Fruit fly (Drosophila melanogaster): Measurements from ENCODE around the gene CG33293.
A peak's percentile ranks its signal among the peaks of the same experiment; 100 is the strongest.

CG33293 gene

DNA sequence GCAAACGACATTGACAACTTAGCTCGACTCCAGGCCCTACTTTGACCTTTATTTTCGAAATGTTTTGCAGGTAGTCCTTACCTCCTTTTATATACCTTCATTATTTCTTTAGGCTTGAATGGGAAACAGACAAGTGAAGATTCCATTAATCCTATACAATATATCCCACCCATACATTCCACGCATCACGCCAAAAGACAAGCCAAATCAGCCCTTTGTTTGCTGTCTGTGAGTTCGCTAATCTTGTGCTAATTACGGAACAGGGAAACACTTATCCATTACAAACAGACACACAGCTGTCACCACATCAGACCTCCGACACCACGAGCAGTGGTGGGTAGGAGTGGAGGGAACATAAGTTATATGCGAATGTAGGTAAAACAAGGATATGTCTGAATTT is at the start of gene CG33293:
Gene CG33293 (minus strand): TSS at position 15 of the 400 bp plus-strand sequence.
- TF ChIP-seq Dll (optimal IDR thresholded peaks at IDR 0.05) (no peak), psq (optimal IDR thresholded peaks at IDR 0.05) (no peak), CG8478 (optimal IDR thresholded peaks at IDR 0.05) (no peak), EcR (GFP tag; optimal IDR thresholded peaks at IDR 0.05) (no peak), pan (optimal IDR thresholded peaks at IDR 0.05) (no peak), usp (GFP tag; optimal IDR thresholded peaks at IDR 0.05) (no peak)

DNA sequence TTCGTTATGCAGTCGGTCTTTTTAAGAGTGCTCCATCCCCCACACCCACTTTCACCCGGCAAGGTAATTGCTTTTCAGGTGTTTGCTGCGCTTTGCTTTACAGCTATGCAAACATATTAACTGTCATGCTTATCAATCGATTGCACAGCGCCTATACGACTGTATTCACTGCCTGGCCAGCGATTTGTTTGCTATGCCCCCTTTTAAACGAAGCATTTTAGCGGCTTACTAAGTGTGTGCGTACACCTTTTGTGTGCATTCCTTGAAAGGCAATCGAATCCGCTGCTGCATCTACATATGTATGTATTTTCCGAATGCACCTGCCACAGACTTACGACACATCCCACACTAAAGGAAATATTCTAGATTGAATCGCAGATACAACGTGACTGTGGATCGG is 47.4 kb upstream of the CG33293 start:
- TF ChIP-seq CG8478 (optimal IDR thresholded peaks at IDR 0.05) (no peak), EcR (GFP tag; optimal IDR thresholded peaks at IDR 0.05) (no peak)

DNA sequence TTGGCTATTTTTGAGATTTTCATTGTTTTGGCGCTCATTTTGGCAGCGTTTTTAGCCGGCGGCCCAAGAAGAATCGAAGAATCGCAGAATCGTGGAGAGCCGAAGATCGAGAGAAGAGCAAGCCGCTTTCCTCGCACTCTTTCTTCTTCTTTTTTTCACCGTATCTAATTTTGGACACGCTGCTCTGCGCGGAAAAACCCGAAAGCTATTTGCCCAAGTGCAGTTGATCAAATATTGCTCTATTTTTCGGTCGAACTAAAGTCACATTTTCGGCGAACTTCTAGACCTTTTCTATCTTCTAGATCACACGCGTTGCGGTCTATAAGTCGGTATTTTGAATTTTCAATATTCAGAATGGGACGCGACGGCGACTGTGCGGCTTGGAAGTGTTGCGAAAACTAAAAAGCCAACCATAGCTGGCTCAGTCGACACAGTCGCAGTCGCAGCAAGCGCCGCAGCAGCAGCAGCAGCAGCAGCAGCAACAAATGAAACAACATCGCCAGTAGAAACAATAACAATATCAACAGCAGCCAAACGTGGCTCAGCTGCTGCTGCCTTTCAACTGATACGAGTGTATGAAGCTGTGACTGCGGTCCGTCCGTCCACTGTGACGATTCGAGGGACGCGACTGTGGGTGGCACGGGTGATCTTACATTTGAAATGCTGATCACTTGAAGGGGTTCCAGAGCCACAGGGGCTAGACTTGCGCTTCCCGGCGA is 46.5 kb upstream of the CG33293 start:
- TF ChIP-seq EcR (GFP tag; optimal IDR thresholded peaks at IDR 0.05) (no peak), Dll (optimal IDR thresholded peaks at IDR 0.05) (no peak), CG8478 (optimal IDR thresholded peaks at IDR 0.05) (no peak), pan (optimal IDR thresholded peaks at IDR 0.05) (no peak), usp (GFP tag; optimal IDR thresholded peaks at IDR 0.05) (no peak), psq (optimal IDR thresholded peaks at IDR 0.05) (no peak)

DNA sequence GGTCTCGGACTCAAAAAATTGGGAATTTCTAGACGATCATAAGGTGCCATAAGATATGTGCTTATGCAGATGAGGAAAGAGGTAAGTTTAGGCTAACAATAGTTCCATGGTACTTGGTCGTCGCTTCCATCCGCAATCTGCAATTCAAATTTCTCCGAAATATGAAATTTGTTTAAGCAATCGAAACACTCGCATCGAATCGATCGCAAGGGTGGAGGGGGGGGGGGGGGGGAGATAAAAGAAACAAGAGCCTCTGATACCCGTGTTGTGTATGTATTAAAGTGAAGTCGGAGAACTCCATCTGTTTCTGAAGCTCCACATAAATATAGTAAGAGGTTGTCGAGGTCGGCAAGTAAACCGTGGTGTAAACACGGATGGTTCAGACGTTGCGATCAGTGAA is 45.4 kb upstream of the CG33293 start:
- TF ChIP-seq pan (optimal IDR thresholded peaks at IDR 0.05) (no peak), EcR (GFP tag; optimal IDR thresholded peaks at IDR 0.05) (no peak), psq (optimal IDR thresholded peaks at IDR 0.05) (no peak), CG8478 (optimal IDR thresholded peaks at IDR 0.05) (no peak), usp (GFP tag; optimal IDR thresholded peaks at IDR 0.05) (no peak), Dll (optimal IDR thresholded peaks at IDR 0.05) (no peak)

DNA sequence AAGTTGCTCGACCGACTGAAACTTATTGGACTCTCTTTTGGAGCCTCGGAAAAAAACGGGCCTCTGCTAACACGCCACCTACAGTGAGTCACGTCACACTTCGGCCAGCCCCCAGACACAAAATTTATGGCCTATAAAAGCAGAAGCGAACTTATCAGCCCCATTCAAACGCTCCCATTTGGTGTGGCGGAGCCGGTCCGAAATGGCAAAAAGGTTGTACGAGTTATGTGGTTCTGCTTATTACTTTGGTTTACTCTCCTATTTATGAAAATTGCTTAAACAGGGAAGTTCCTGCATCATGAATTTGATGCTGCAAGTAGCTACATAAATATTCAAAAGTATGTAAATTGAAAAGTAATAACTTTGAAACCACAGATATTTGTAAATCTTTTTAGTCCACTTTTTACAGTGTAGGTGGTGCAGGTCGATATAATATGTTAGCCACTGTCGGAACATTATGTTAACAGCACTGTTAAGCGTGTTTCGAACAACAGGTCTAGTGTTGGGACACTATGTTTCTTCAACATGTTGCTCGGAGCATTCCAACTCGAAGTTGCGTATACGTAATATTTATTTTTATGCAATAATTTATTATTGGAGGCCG is 42.9 kb upstream of the CG33293 start:
- TF ChIP-seq EcR (GFP tag; optimal IDR thresholded peaks at IDR 0.05): no peak
- no peak for TF ChIP-seq Dll (optimal IDR thresholded peaks at IDR 0.05)
- TF ChIP-seq usp (GFP tag; optimal IDR thresholded peaks at IDR 0.05): no peak
- no peak for TF ChIP-seq CG8478 (optimal IDR thresholded peaks at IDR 0.05)
- no peak for TF ChIP-seq psq (optimal IDR thresholded peaks at IDR 0.05)
- TF ChIP-seq pan (optimal IDR thresholded peaks at IDR 0.05): no peak

DNA sequence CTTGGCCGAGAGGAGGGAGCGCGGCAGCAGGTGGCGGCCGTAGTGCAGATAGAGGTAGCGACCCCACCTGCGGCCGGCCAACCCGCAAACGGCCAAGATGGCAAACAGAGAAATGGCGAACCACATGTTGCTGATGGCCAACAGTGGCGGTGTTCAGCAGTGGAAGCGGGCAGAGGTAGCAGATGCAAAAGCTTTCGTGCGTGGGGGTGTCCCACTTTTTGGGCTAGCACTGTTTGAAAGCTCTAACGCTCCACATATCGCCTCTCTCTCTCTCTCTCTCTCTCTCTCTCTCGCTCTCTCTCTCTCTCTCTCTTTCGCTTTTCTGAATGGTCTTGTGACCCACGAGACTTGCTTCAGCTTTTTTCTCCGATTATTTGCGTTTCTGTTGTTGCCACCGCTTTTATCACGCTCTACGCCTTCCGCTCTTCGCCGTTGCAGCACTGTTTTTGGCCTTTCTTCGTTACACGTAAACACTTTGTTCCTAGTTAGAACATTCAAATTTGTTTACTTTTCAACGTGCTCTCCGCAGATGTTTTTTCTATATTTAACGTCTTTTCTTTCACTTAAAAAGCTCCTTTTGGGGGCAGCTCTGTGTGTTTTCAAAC is 42.3 kb upstream of the CG33293 start:
- TF ChIP-seq Dll (optimal IDR thresholded peaks at IDR 0.05) (no peak), CG8478 (optimal IDR thresholded peaks at IDR 0.05) (no peak), EcR (GFP tag; optimal IDR thresholded peaks at IDR 0.05) (no peak), psq (optimal IDR thresholded peaks at IDR 0.05) (peak; percentile 69), pan (optimal IDR thresholded peaks at IDR 0.05) (no peak)

DNA sequence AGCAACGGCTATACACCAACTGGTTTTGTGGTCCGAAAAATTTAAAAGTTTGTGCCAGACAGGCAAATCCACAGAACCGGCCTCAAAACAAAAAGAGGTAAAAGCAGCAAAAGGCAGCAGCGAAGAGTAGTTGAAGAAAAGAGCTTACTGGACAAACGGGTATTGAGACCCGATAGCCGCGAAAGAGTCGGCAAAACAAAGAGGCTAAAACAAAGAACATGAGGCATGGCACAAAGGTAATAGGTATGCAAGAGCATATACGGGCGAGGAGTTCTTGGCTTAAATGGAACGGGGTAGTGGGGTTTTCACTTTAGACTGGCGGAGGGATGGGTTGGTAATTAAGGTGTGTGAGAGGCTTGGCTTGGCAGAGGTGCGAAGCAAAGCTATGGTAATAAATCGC is 40.6 kb upstream of the CG33293 start:
- TF ChIP-seq CG8478 (optimal IDR thresholded peaks at IDR 0.05): no peak
- peak; percentile 53 for TF ChIP-seq pan (optimal IDR thresholded peaks at IDR 0.05)

DNA sequence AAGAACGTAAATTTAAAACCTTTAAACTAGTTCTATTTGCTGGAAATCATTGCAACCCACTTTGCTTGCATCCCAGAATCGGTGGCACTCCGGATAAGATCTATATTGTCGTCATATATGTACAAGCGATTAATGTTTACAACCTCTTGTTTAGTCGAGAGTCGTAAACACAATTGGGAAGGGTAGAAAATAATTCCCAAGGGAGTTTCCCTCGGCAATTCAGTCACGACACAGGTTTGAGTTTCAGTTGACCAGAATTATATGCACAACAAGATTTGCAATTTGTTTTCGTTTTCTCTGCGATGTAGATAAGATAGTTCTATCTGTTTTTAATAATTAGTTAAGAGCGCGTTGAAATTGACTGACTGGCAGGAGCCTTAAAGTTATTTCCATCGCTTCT is 39.8 kb upstream of the CG33293 start:
- TF ChIP-seq usp (GFP tag; optimal IDR thresholded peaks at IDR 0.05) (no peak), Dll (optimal IDR thresholded peaks at IDR 0.05) (no peak), CG8478 (optimal IDR thresholded peaks at IDR 0.05) (no peak), pan (optimal IDR thresholded peaks at IDR 0.05) (no peak), EcR (GFP tag; optimal IDR thresholded peaks at IDR 0.05) (no peak), psq (optimal IDR thresholded peaks at IDR 0.05) (no peak)

DNA sequence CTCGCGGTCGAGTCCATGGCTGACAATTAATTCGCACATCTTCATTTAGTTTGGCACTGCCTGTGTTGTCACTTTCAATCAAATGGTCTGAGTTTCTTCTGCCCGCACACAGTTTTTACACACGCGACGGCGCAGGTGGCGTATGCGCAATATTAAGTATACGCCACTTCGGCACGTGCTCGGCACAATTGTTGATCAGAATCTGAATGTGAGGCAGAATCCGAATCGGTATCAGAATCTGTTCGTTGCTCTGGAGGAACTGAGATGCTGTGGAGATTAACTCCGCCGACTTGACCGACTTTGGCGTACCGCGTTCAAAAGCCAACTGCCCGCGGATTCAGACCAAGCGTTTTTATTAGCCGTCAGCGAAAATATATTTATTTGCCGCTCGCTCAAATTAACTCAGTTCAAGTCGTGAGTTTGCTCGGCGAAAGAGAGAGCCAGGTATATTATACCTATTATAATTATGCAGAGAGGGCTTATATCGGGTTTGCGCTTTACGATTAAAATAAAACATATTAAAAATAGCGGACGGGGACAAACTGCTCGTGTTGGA is 39.2 kb upstream of the CG33293 start:
- TF ChIP-seq EcR (GFP tag; optimal IDR thresholded peaks at IDR 0.05): no peak
- TF ChIP-seq psq (optimal IDR thresholded peaks at IDR 0.05): no peak
- no peak for TF ChIP-seq usp (GFP tag; optimal IDR thresholded peaks at IDR 0.05)
- no peak for TF ChIP-seq CG8478 (optimal IDR thresholded peaks at IDR 0.05)

DNA sequence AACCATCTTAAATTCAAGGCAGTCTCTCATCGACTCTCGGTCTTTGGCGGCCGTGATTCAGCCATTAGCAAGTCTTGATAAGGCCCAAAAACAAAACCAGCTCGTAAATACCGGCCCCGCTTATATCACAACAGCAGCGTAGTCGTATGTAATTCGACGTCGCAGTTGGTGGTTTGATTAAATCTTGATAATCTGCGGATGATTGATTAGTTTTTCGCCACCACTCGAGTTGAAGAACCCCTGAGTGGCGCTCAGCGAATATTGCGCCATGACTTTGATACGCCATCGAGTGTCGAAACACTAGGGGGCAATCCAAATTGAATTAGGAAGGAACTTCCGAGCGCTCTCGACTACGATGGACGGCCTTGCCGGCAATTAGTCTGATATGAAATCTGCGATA is 38.1 kb upstream of the CG33293 start:
- TF ChIP-seq pan (optimal IDR thresholded peaks at IDR 0.05) (no peak), usp (GFP tag; optimal IDR thresholded peaks at IDR 0.05) (no peak), Dll (optimal IDR thresholded peaks at IDR 0.05) (no peak), psq (optimal IDR thresholded peaks at IDR 0.05) (no peak), CG8478 (optimal IDR thresholded peaks at IDR 0.05) (no peak), EcR (GFP tag; optimal IDR thresholded peaks at IDR 0.05) (no peak)

DNA sequence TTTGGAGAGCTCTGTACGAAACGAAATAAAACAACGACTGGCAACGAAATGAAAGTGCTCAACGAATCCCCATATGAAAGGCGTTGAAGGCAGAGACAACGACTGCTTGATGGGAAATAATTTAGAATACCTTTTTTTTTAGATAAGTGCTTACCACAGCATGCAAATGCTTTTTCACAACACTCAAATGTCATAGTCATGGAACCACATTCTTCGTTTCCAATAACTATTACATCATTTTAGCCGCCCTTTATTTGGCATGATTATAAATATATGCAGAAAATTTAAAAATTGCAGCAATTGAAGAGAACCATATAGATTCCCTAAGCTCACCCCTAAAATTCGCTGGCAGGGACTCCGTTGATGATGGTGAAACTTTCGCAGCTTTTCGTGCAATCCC is 37.2 kb upstream of the CG33293 start, which contains the start of gene CG31538:
Gene CG31538 (minus strand): TSS at position 101 of the 400 bp plus-strand sequence.
- TF ChIP-seq EcR (GFP tag; optimal IDR thresholded peaks at IDR 0.05) (no peak), psq (optimal IDR thresholded peaks at IDR 0.05) (no peak), pan (optimal IDR thresholded peaks at IDR 0.05) (no peak), usp (GFP tag; optimal IDR thresholded peaks at IDR 0.05) (no peak), CG8478 (optimal IDR thresholded peaks at IDR 0.05) (no peak), Dll (optimal IDR thresholded peaks at IDR 0.05) (no peak)

DNA sequence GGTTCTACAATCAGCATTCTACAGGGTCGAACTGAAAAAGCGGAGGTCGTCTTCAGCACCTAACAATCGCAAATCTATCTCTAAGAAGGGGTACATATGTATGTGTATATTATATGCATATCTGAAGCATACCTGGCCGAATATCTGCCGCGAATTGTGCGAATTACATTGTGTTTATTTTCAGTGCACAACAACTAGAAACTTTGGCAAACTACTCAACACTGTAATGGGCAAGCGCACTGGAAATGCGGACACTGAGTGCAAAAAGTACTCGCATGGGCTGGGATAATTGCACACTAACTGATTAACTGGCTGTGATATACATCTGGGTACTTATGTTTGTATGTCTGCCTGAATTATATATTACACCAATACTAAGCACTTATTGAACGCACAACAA is 30.3 kb upstream of the CG33293 start:
- TF ChIP-seq Dll (optimal IDR thresholded peaks at IDR 0.05) (no peak), pan (optimal IDR thresholded peaks at IDR 0.05) (no peak), CG8478 (optimal IDR thresholded peaks at IDR 0.05) (no peak), psq (optimal IDR thresholded peaks at IDR 0.05) (no peak), usp (GFP tag; optimal IDR thresholded peaks at IDR 0.05) (no peak), EcR (GFP tag; optimal IDR thresholded peaks at IDR 0.05) (no peak)
